Worm (Caenorhabditis elegans): ENCODE data around the gene Y75B7B.1.

ce11 chrV:1230540-1230939 is 40.2 kb upstream of the Y75B7B.1 start:
- TF ChIP-seq pha-4 (tag; optimal IDR thresholded peaks at IDR 0.05) (no peak), hlh-30 (tag; optimal IDR thresholded peaks at IDR 0.05; ENCODE audit: insufficient read depth) (no peak), npax-4 (tag; optimal IDR thresholded peaks at IDR 0.05) (no peak), ets-4 (tag; optimal IDR thresholded peaks at IDR 0.05) (no peak), ama-1 (optimal IDR thresholded peaks at IDR 0.05) (no peak), nfya-1 (tag; optimal IDR thresholded peaks at IDR 0.05) (no peak), ceh-24 (tag; optimal IDR thresholded peaks at IDR 0.05) (no peak), mec-3 (tag; optimal IDR thresholded peaks at IDR 0.05; ENCODE audit: borderline replicate concordance) (no peak), ceh-9 (tag; optimal IDR thresholded peaks at IDR 0.05) (no peak), ttx-3 (tag; optimal IDR thresholded peaks at IDR 0.05) (no peak), dmd-4 (tag; optimal IDR thresholded peaks at IDR 0.05; ENCODE audit: borderline replicate concordance) (no peak), pha-2 (tag; optimal IDR thresholded peaks at IDR 0.05) (no peak), nhr-11 (tag; optimal IDR thresholded peaks at IDR 0.05) (no peak)

Data from whole organism, late embryonic.